Fruit fly (Drosophila melanogaster) whole organism, prepupa: Measurements from ENCODE around the gene CG31793.

Experiments used
- CG16779 ChIP-seq: fragments of 200-800 bp; sonication (Bioruptor generic); optimal IDR thresholded peaks from 3 replicates; lab custom pipeline; 2017; ENCODE audit warnings: missing biosample characterization, mild to moderate bottlenecking, missing genetic modification characterization
- CG3032 ChIP-seq: fragments of 200-800 bp; optimal IDR thresholded peaks from 2 replicates; lab custom pipeline; 2019; ENCODE audit warnings: missing biosample characterization, mild to moderate bottlenecking, missing genetic modification characterization, moderate library complexity
- esn ChIP-seq: fragments of 200-800 bp; sonication (Bioruptor generic); optimal IDR thresholded peaks from 2 replicates; lab custom pipeline; 2016; ENCODE audit warnings: missing biosample characterization, mild to moderate bottlenecking, missing genetic modification characterization, moderate library complexity
- topi ChIP-seq: fragments of 200-800 bp; sonication (Bioruptor generic); optimal IDR thresholded peaks from 3 replicates; lab custom pipeline; 2016; ENCODE audit warnings: missing biosample characterization, missing genetic modification characterization

DNA sequence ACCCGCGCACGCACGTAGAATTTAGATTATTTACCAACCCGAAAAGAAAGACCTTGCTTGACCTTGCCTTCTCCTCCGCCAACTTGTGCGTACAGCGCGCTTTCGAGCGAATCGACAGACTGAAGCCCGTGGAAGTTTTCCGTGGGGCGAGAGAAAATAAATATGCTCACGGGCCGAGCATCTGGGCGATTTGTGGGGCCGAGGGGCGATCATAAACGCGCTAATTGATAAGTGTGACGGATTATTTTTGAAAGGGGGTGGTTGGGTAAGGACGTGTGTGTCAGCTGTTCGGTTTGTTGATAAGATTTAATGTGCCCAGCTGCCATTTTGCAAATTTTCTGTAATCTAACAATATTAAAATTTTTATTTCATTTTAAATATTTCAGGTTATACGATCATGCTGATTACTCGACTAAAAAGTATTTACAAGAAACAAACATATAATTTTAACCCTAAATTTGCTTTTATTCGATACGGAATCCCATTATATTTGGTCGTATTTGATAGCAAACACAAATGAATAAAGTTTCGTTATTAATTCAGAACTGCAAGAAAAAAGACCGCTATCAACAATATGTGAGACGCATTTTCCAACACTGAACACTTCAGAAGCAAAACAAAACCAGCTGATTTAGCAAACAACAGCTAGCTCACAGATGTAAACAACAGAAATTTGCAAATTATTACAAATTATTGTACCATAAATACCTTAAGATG lies 28.9 kb upstream of the CG31793 start, which contains the start of the genes L2HGDH and CG10431:
- TF ChIP-seq CG16779 (tag; lab: Kevin White, UChicago) = no peak
- peak; percentile 77 for TF ChIP-seq esn
- peak; percentile 69 for TF ChIP-seq CG3032 (tag; lab: Kevin White, UChicago)
- peak; percentile 65 for TF ChIP-seq topi (GFP tag; lab: Kevin White, UChicago)
